Fruit fly (Drosophila melanogaster) whole organism, embryonic: Measurements from ENCODE around the gene CG2681.

Experiments
- Ada2b ChIP-seq: fragments of 200-800 bp; sonication (Bioruptor generic); IDR thresholded peaks from 2 replicates; pipeline ENCODE4 v1.3.6; 2022; ENCODE audit warnings: missing biosample characterization, missing genetic modification characterization
- B-H1 ChIP-seq: fragments of 200-800 bp; sonication (Bioruptor generic); IDR thresholded peaks from 3 replicates; pipeline ENCODE4 v1.3.6; 2022; ENCODE audit warnings: missing biosample characterization, missing genetic modification characterization
- CG10147 ChIP-seq: fragments of 200-800 bp; sonication (Bioruptor generic); optimal IDR thresholded peaks from 2 replicates; lab custom pipeline; 2019; ENCODE audit warnings: missing biosample characterization, mild to moderate bottlenecking, missing genetic modification characterization, moderate library complexity
- CG11093 ChIP-seq: fragments of 200-800 bp; sonication (Bioruptor generic); IDR thresholded peaks from 3 replicates; pipeline ENCODE4 v1.3.6; 2022; ENCODE audit warnings: missing biosample characterization, missing genetic modification characterization
- CG12299 ChIP-seq: fragments of 200-800 bp; sonication (Bioruptor generic); optimal IDR thresholded peaks from 2 replicates; lab custom pipeline; 2018; ENCODE audit warnings: missing biosample characterization, mild to moderate bottlenecking, missing genetic modification characterization
- CG14710 ChIP-seq: fragments of 200-800 bp; sonication (Bioruptor generic); optimal IDR thresholded peaks from 3 replicates; lab custom pipeline; 2019; ENCODE audit warnings: missing biosample characterization, mild to moderate bottlenecking, missing genetic modification characterization, moderate library complexity
- CG14860 ChIP-seq: fragments of 200-800 bp; sonication (Bioruptor generic); IDR thresholded peaks from 3 replicates; pipeline ENCODE4 v1.3.6; 2022; ENCODE audit warnings: missing biosample characterization, missing genetic modification characterization; ENCODE audit not compliant: partially characterized antibody
- CG1529 ChIP-seq: fragments of 200-800 bp; sonication (Bioruptor generic); optimal IDR thresholded peaks from 3 replicates; lab custom pipeline; 2018; ENCODE audit warnings: missing biosample characterization, missing genetic modification characterization
- CG17568 ChIP-seq: fragments of 200-800 bp; sonication (Bioruptor generic); optimal IDR thresholded peaks from 2 replicates; lab custom pipeline; 2018; ENCODE audit warnings: missing biosample characterization, mild to moderate bottlenecking, missing genetic modification characterization, moderate library complexity
- CG1832 ChIP-seq: fragments of 200-800 bp; sonication (Bioruptor generic); optimal IDR thresholded peaks from 2 replicates; lab custom pipeline; 2017; ENCODE audit warnings: missing biosample characterization, mild to moderate bottlenecking, missing genetic modification characterization, inconsistent platforms
- CG2129 ChIP-seq: fragments of 200-800 bp; sonication (Bioruptor generic); IDR thresholded peaks from 2 replicates; pipeline ENCODE4 v1.3.6; 2022; ENCODE audit warnings: missing biosample characterization, missing genetic modification characterization; ENCODE audit not compliant: partially characterized antibody
- CG31441 ChIP-seq: fragments of 200-800 bp; sonication (Bioruptor generic); IDR thresholded peaks from 2 replicates; pipeline ENCODE4 v1.3.6; 2022; ENCODE audit warnings: missing biosample characterization, missing genetic modification characterization
- CG32532 ChIP-seq: fragments of 200-800 bp; sonication (Bioruptor generic); IDR thresholded peaks from 2 replicates; pipeline ENCODE4 v1.3.6; 2022; ENCODE audit warnings: missing biosample characterization, missing genetic modification characterization
- CG33557 ChIP-seq: fragments of 200-800 bp; sonication (Bioruptor generic); optimal IDR thresholded peaks from 2 replicates; lab custom pipeline; 2019; ENCODE audit warnings: missing biosample characterization, mild to moderate bottlenecking, missing genetic modification characterization, moderate library complexity
- CG3726 ChIP-seq: fragments of 200-800 bp; sonication (Bioruptor generic); IDR thresholded peaks from 3 replicates; pipeline ENCODE4, ENCODE4 v1.3.6; 2022; ENCODE audit warnings: missing biosample characterization, missing genetic modification characterization
- CG4404 ChIP-seq: fragments of 200-800 bp; sonication (Bioruptor generic); IDR thresholded peaks from 2 replicates; pipeline ENCODE4 v1.3.6; 2022; ENCODE audit warnings: missing biosample characterization, missing genetic modification characterization
- CG4424 ChIP-seq: fragments of 200-800 bp; sonication (Bioruptor generic); optimal IDR thresholded peaks from 3 replicates; lab custom pipeline; 2016; ENCODE audit warnings: missing biosample characterization, missing genetic modification characterization
- CG5180 ChIP-seq: fragments of 200-800 bp; sonication (Bioruptor generic); optimal IDR thresholded peaks from 3 replicates; lab custom pipeline; 2017; ENCODE audit warnings: missing biosample characterization, missing genetic modification characterization, mild to moderate bottlenecking, moderate library complexity, missing genetic modification reagents
- CG6654 ChIP-seq: fragments of 200-800 bp; sonication (Bioruptor generic); optimal IDR thresholded peaks from 2 replicates; lab custom pipeline; 2017; ENCODE audit warnings: missing biosample characterization, mild to moderate bottlenecking, missing genetic modification characterization
- CG9215 ChIP-seq: fragments of 200-800 bp; sonication (Bioruptor generic); IDR thresholded peaks from 2 replicates; pipeline ENCODE4 v1.3.6; 2022; ENCODE audit warnings: missing biosample characterization, missing genetic modification characterization
- CG9817 ChIP-seq: fragments of 200-800 bp; sonication (Bioruptor generic); optimal IDR thresholded peaks from 2 replicates; lab custom pipeline; 2018; ENCODE audit warnings: missing biosample characterization, mild to moderate bottlenecking, missing genetic modification characterization, moderate library complexity
- CoRest ChIP-seq: fragments of 200-800 bp; sonication (Bioruptor generic); optimal IDR thresholded peaks from 3 replicates; lab custom pipeline; 2018; ENCODE audit warnings: missing biosample characterization, mild to moderate bottlenecking, missing genetic modification characterization, moderate library complexity
- Dip3 ChIP-seq: fragments of 200-800 bp; sonication (Bioruptor generic); optimal IDR thresholded peaks from 3 replicates; lab custom pipeline; 2016; ENCODE audit warnings: missing biosample characterization, missing genetic modification characterization
- Drgx ChIP-seq: fragments of 200-800 bp; sonication (Bioruptor generic); IDR thresholded peaks from 2 replicates; pipeline ENCODE4 v1.3.6; 2022; ENCODE audit warnings: missing biosample characterization, missing genetic modification characterization
- Fer3 ChIP-seq: fragments of 200-800 bp; sonication (Bioruptor generic); optimal IDR thresholded peaks from 2 replicates; lab custom pipeline; 2018; ENCODE audit warnings: missing biosample characterization, mild to moderate bottlenecking, missing genetic modification characterization, moderate library complexity
- HLH3B ChIP-seq: fragments of 200-800 bp; sonication (Bioruptor generic); IDR thresholded peaks from 2 replicates; pipeline ENCODE4 v1.3.6; 2022; ENCODE audit warnings: missing biosample characterization, missing genetic modification characterization
- HLHmδ ChIP-seq: fragments of 200-800 bp; sonication (Bioruptor generic); optimal IDR thresholded peaks from 2 replicates; lab custom pipeline; 2018; ENCODE audit warnings: missing biosample characterization, mild to moderate bottlenecking, missing genetic modification characterization, moderate library complexity
- Hand ChIP-seq: fragments of 200-800 bp; sonication (Bioruptor generic); optimal IDR thresholded peaks from 2 replicates; lab custom pipeline; 2017; ENCODE audit warnings: mild to moderate bottlenecking, missing biosample characterization, missing genetic modification reagents, missing genetic modification characterization
- Hr3 ChIP-seq: fragments of 200-800 bp; sonication (Bioruptor generic); optimal IDR thresholded peaks from 3 replicates; lab custom pipeline; 2016; ENCODE audit warnings: missing biosample characterization, missing genetic modification characterization
- Hr51 ChIP-seq, 2 experiments: fragments of 200-800 bp; sonication (Bioruptor generic); optimal IDR thresholded peaks; 2 replicates in 1 of 2; 3 replicates in 1 of 2; lab custom pipeline; 2016 to 2018; ENCODE audit warnings: missing biosample characterization in 2 of 2, missing genetic modification characterization in 2 of 2, mild to moderate bottlenecking in 1 of 2, moderate library complexity in 1 of 2
- Scr ChIP-seq: fragments of 200-800 bp; sonication (Bioruptor generic); IDR thresholded peaks from 2 replicates; pipeline ENCODE4 v1.3.6; 2022; ENCODE audit warnings: missing biosample characterization, missing genetic modification characterization; ENCODE audit not compliant: partially characterized antibody
- Xbp1 ChIP-seq: fragments of 200-800 bp; sonication (Bioruptor generic); optimal IDR thresholded peaks from 3 replicates; lab custom pipeline; 2016; ENCODE audit warnings: missing biosample characterization, mild to moderate bottlenecking, missing genetic modification characterization
- ara ChIP-seq: fragments of 200-800 bp; sonication (Bioruptor generic); IDR thresholded peaks from 2 replicates; pipeline ENCODE4 v1.3.6; 2022; ENCODE audit warnings: missing biosample characterization, missing genetic modification characterization
- ato ChIP-seq: fragments of 200-800 bp; sonication (Bioruptor generic); IDR thresholded peaks from 2 replicates; pipeline ENCODE4 v1.3.6; 2022; ENCODE audit warnings: missing biosample characterization, missing genetic modification characterization; ENCODE audit not compliant: partially characterized antibody
- bigmax ChIP-seq: fragments of 200-800 bp; sonication (Bioruptor generic); optimal IDR thresholded peaks from 2 replicates; lab custom pipeline; 2018; ENCODE audit warnings: missing biosample characterization, mild to moderate bottlenecking, missing genetic modification characterization
- crol ChIP-seq: fragments of 200-800 bp; sonication (Bioruptor generic); IDR thresholded peaks from 2 replicates; pipeline ENCODE4 v1.3.6; 2022; ENCODE audit warnings: missing biosample characterization, missing genetic modification characterization
- cwo ChIP-seq: fragments of 200-800 bp; sonication (Bioruptor generic); optimal IDR thresholded peaks from 3 replicates; lab custom pipeline; 2017; ENCODE audit warnings: missing biosample characterization, missing genetic modification characterization, mild to moderate bottlenecking, moderate library complexity, missing genetic modification reagents
- fd102C ChIP-seq: fragments of 200-800 bp; sonication (Bioruptor generic); optimal IDR thresholded peaks from 2 replicates; lab custom pipeline; 2018; ENCODE audit warnings: missing biosample characterization, mild to moderate bottlenecking, missing genetic modification characterization, moderate library complexity
- hth ChIP-seq: fragments of >200 bp; optimal IDR thresholded peaks from 2 replicates; lab custom pipeline; 2017; ENCODE audit warnings: inconsistent platforms
- klu ChIP-seq: fragments of 200-800 bp; sonication (Bioruptor generic); IDR thresholded peaks from 2 replicates; pipeline ENCODE4 v1.3.6; 2022; ENCODE audit warnings: missing biosample characterization, missing genetic modification characterization
- lab ChIP-seq: fragments of 200-800 bp; sonication (Bioruptor generic); optimal IDR thresholded peaks from 3 replicates; lab custom pipeline; 2017; ENCODE audit warnings: missing biosample characterization, missing genetic modification characterization, mild to moderate bottlenecking, moderate library complexity, missing genetic modification reagents
- lov ChIP-seq, 2 experiments: fragments of 200-800 bp in 1 of 2; fragments of >200 bp in 1 of 2; sonication (Bioruptor generic) in 1 of 2; IDR thresholded peaks in 1 of 2; optimal IDR thresholded peaks in 1 of 2; 2 replicates in 1 of 2; 3 replicates in 1 of 2; pipeline versions ENCODE4 v1.3.6 to Lab custom; 2017 to 2022; ENCODE audit warnings: missing biosample characterization in 1 of 2, missing genetic modification characterization in 1 of 2
- mld ChIP-seq: fragments of 200-800 bp; sonication (Bioruptor generic); IDR thresholded peaks from 3 replicates; pipeline ENCODE4 v1.3.6; 2022; ENCODE audit warnings: missing biosample characterization, missing genetic modification characterization; ENCODE audit not compliant: partially characterized antibody
- odd ChIP-seq: fragments of 200-800 bp; sonication (Bioruptor generic); optimal IDR thresholded peaks from 2 replicates; lab custom pipeline; 2017; ENCODE audit warnings: missing biosample characterization, mild to moderate bottlenecking, missing genetic modification characterization
- pzg ChIP-seq: fragments of 200-800 bp; sonication (Bioruptor generic); optimal IDR thresholded peaks from 3 replicates; lab custom pipeline; 2018; ENCODE audit warnings: missing biosample characterization, mild to moderate bottlenecking, missing genetic modification characterization, moderate library complexity
- sisA ChIP-seq: fragments of 200-800 bp; sonication (Bioruptor generic); IDR thresholded peaks from 2 replicates; pipeline ENCODE4 v1.3.6; 2022; ENCODE audit warnings: missing biosample characterization, missing genetic modification characterization
- slou ChIP-seq: fragments of 200-800 bp; sonication (Bioruptor generic); optimal IDR thresholded peaks from 3 replicates; lab custom pipeline; 2016; ENCODE audit warnings: missing biosample characterization, missing genetic modification characterization
- tup ChIP-seq: fragments of 200-800 bp; sonication (Bioruptor generic); optimal IDR thresholded peaks from 2 replicates; lab custom pipeline; 2016; ENCODE audit warnings: missing biosample characterization, mild to moderate bottlenecking, missing genetic modification characterization, moderate library complexity
- z ChIP-seq: fragments of 200-800 bp; sonication (Bioruptor generic); IDR thresholded peaks from 3 replicates; pipeline ENCODE4 v1.3.6; 2022; ENCODE audit warnings: missing biosample characterization, missing genetic modification characterization

CG2681 gene

dm6 chrX:2743020-2743419 lies 34.5 kb downstream of the CG2681 start (continued):
- TF ChIP-seq lov (optimal IDR thresholded peaks at IDR 0.05; lab: Kevin White, UChicago) (no peak), lov (GFP tag; IDR thresholded peaks at IDR 0.05; lab: Robert Waterston, UW) (peak; percentile 79; the same call in 2 of the 3 replicates), HLHmδ (GFP tag; lab: Kevin White, UChicago) (no peak), mld (no peak), B-H1 (GFP tag; lab: Robert Waterston, UW) (peak; percentile 83), CG17568 (GFP tag; lab: Kevin White, UChicago) (peak; percentile 59), lab (GFP tag; lab: Kevin White, UChicago) (peak; percentile 95), Drgx (GFP tag; lab: Robert Waterston, UW) (peak; percentile 64), CG2129 (no peak), hth (lab: Kevin White, UChicago) (no peak), cwo (peak; percentile 87), bigmax (GFP tag; lab: Kevin White, UChicago) (no peak), ato (no peak), Xbp1 (GFP tag; lab: Kevin White, UChicago) (peak; percentile 74), CG4424 (peak; percentile 57), Scr (GFP tag; lab: Robert Waterston, UW) (no peak), z (GFP tag; lab: Robert Waterston, UW) (no peak), slou (GFP tag; lab: Kevin White, UChicago) (peak; percentile 44), CG3726 (GFP tag; lab: Robert Waterston, UW) (peak; percentile 83), CG31441 (peak; percentile 66; the same call in 1 of the 2 replicates), HLH3B (GFP tag; lab: Robert Waterston, UW) (peak; percentile 85), CG32532 (peak; percentile 95), Hr51 (GFP tag; optimal IDR thresholded peaks at IDR 0.05; lab: Kevin White, UChicago) (peak; percentile 73 to 81), klu (peak; percentile 77), CG6654 (GFP tag; lab: Kevin White, UChicago) (peak; percentile 31), CG1832 (GFP tag; lab: Kevin White, UChicago) (no peak), CG14710 (tag; lab: Kevin White, UChicago) (no peak), CG11093 (peak; percentile 77; the same call in 2 of the 3 replicates), pzg (peak; percentile 2), tup (GFP tag; lab: Kevin White, UChicago) (peak; percentile 66), ara (peak; percentile 55; the same call in 1 of the 2 replicates), crol (GFP tag; lab: Robert Waterston, UW) (peak; percentile 79), CG10147 (GFP tag; lab: Kevin White, UChicago) (peak; percentile 35), CG14860 (GFP tag; lab: Robert Waterston, UW) (0 out of 3 replicates have a peak, but pooled peaks have one; percentile 48), Ada2b (GFP tag; lab: Robert Waterston, UW) (peak; percentile 93), CG12299 (peak; percentile 18), CG4404 (GFP tag; lab: Robert Waterston, UW) (peak; percentile 63), fd102C (no peak), Hr3 (GFP tag; lab: Kevin White, UChicago) (peak; percentile 72), Dip3 (peak; percentile 86), CoRest (tag; lab: Kevin White, UChicago) (peak; percentile 74), CG9215 (GFP tag; lab: Robert Waterston, UW) (peak; percentile 81), CG9817 (tag; lab: Kevin White, UChicago) (peak; percentile 69), odd (GFP tag; lab: Kevin White, UChicago) (peak; percentile 66), Hand (GFP tag; lab: Kevin White, UChicago) (peak; percentile 81), sisA (GFP tag; lab: Robert Waterston, UW) (peak; percentile 80), CG1529 (no peak), Fer3 (tag; lab: Kevin White, UChicago) (peak; percentile 84), CG5180 (GFP tag; lab: Kevin White, UChicago) (peak; percentile 41), CG33557 (no peak)
